Fruit fly (Drosophila melanogaster) whole organism: Measurements from ENCODE around the gene capu.
A peak's percentile ranks its signal among the peaks of the same experiment; 100 is the strongest.

Source experiments
- CG8478 ChIP-seq: fragments of >200 bp; optimal IDR thresholded peaks from 2 replicates; lab custom pipeline; 2018; ENCODE audit warnings: inconsistent platforms
- Dll ChIP-seq: fragments of >200 bp; optimal IDR thresholded peaks from 2 replicates; lab custom pipeline; 2017
- EcR ChIP-seq, 2 experiments: fragments of >200 bp; optimal IDR thresholded peaks; 2 replicates each; lab custom pipeline; 2017; ENCODE audit warnings: missing biosample characterization in 2 of 2, missing genetic modification characterization in 2 of 2, missing genetic modification reagents in 2 of 2
- pan ChIP-seq: fragments of >200 bp; optimal IDR thresholded peaks from 2 replicates; lab custom pipeline; 2017
- psq ChIP-seq: fragments of >200 bp; optimal IDR thresholded peaks from 2 replicates; lab custom pipeline; 2017
- usp ChIP-seq: fragments of >200 bp; optimal IDR thresholded peaks from 2 replicates; lab custom pipeline; 2017; ENCODE audit warnings: missing biosample characterization, missing genetic modification characterization, mixed read lengths

capu gene

DNA sequence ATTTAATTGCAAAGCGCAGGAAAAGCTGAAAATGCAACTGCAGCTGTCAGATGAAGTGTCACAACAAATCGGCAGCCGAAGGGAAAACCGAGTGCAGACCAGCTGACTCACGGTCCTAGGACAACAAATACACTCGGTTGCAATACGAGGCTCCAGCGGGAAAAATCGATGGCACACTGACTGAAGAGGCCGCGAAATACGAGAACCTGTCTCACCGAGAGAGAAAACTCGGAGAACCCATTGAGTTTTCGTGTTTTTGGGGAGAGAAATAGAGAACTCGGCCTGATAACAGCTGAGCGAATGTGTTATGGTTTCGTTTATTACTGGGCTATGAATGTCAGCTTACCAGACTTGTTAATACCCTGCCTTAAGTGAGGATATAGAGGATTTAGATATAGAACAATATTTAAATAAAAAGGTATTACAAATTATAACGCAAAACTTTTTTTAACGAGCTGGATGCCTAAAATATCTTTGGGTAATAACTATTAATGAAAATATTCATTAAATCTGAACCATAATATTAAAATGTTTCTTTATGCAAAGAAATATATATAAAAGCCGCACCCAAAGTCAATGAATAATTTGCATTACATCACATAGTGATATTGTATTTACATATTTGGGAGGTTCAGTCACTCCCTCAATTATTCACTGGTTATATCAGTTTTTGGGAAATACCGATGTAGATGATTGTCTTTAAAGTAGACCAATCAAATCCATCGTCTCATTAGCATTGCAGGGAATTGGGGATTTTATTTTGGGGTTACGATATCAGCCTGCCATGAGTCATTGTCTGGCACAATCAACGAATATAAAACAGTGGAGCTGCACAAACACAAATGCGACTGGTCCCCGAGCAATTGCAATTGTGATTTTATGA lies 6.5 kb downstream of the capu start:
- TF ChIP-seq pan (no peak), Dll (lab: Kevin White, UChicago) (no peak), usp (GFP tag; lab: Kevin White, UChicago) (no peak), CG8478 (no peak), psq (no peak), EcR (GFP tag; optimal IDR thresholded peaks at IDR 0.05; lab: Kevin White, UChicago) (no peak)

dm6 chr2L:3893331-3893730 lies 9.3 kb downstream of the capu start:
- no peak for TF ChIP-seq pan

DNA sequence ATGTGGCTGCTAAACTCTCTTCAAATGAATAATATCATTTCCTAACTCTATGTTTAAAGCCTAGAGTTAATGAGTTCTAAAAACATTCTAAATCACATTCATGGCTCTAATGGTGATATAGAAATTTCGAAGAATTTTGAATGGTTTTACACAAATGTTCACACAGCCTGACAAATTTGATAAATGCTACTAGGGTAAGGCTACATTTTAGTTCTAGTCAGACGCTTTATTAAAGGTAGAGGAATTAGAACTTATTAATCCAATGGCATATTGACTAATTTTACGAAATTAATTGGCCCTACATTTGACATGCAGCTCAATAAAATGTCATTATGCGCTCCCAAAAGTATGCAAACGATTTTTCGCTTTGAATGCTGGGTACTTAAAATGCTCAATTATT lies 12.8 kb downstream of the capu start:
- TF ChIP-seq CG8478: no peak
- TF ChIP-seq psq: no peak
- TF ChIP-seq EcR (GFP tag; optimal IDR thresholded peaks at IDR 0.05; lab: Kevin White, UChicago): no peak
- no peak for TF ChIP-seq usp (GFP tag; lab: Kevin White, UChicago)
- no peak for TF ChIP-seq Dll (lab: Kevin White, UChicago)
- no peak for TF ChIP-seq pan

DNA sequence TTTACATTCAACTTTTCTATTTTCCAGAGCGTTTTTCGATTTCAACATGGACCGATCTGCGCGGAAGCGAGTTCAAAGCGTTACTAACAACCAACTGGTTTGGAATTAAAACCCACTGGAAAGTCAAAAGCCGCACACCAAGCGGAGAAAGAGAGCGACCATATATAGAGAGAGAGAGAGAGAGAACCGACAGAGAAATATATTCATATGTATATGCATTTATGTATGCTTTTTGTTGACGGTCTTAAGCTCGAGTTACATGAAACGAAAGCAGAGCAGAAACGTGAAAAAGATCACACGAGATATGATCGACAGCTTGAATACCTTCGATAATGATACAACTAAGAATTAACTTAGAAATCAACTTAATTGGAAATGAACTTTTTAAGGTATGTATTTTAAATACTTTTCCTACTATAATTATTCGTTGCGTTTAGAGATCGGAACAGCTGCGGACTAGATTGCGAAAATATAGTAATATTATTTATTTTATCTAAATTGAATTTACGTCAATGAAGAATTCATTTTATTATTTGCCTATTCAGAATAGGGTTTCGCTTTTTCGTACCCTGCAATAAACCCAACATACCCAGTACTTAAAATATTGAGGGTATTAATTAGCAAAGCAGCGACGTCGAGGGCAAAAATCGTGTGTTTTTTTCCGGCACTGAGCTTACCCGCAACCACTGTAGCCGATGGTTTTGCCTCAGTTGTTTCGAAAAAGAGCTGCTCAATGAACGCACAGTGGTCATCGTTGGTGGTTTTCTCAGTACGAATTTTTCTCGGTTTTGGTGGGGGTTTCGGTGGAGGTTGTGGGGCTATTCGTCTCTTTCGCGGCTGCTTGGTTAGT lies 13.7 kb downstream of the capu start:
- TF ChIP-seq EcR (GFP tag; optimal IDR thresholded peaks at IDR 0.05; lab: Kevin White, UChicago): peak in 1 of 2 experiments; percentile 31
- peak; percentile 93 for TF ChIP-seq pan
- no peak for TF ChIP-seq usp (GFP tag; lab: Kevin White, UChicago)
- TF ChIP-seq psq: no peak
- TF ChIP-seq CG8478: no peak
- peak; percentile 36 for TF ChIP-seq Dll (lab: Kevin White, UChicago)

DNA sequence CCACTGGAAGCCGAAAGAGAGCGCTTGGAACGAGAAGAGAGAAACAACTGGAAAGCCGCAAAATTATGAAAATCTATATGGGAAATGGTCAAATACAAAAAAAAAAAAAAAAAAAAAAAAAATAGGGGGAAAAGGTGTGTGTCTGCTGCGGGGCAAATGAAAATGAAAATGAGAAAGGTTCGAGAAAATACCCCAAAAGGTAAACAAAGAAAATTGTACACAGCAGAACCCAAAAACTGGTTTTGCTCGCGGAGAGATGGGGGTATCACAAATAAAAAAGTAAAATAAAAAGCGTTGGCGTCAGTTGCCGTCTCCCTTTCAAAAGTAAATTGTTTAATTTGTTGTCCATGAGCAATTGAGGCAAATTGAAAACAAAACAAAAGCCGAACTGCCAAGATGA lies 14.5 kb downstream of the capu start:
- TF ChIP-seq CG8478: no peak
- TF ChIP-seq EcR (GFP tag; optimal IDR thresholded peaks at IDR 0.05; lab: Kevin White, UChicago): no peak
- TF ChIP-seq pan: no peak
- no peak for TF ChIP-seq Dll (lab: Kevin White, UChicago)
- no peak for TF ChIP-seq usp (GFP tag; lab: Kevin White, UChicago)
- no peak for TF ChIP-seq psq

- TF ChIP-seq EcR (GFP tag; optimal IDR thresholded peaks at IDR 0.05; lab: Kevin White, UChicago) (no peak), psq (no peak)
Observed at dm6 chr2L:3883939-3884338, 18.7 kb downstream of the capu start.

DNA sequence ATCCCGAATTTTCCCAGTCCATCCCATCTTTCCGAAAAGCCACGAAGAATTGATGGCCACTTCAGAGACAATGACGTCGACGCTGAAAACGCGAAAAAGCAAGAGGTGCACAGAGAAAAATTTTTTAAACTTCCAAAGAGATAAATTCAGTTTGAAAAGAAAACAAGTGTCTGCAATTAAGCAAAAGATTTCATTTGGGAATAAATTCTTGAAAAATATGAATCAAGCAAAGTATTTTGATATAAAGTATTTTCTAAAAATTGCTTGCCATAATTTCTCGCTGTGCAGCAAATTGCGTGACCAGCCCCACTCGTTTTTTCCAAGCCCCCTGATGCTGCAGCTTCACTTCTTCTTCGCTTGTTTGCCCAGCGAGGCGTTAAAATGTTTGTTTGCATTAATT lies 20.5 kb downstream of the capu start:
- TF ChIP-seq psq (no peak), CG8478 (no peak)

dm6 chr2L:3881164-3881563 lies 21.5 kb downstream of the capu start:
- TF ChIP-seq pan: no peak
- TF ChIP-seq EcR (GFP tag; optimal IDR thresholded peaks at IDR 0.05; lab: Kevin White, UChicago): no peak
- no peak for TF ChIP-seq usp (GFP tag; lab: Kevin White, UChicago)
- no peak for TF ChIP-seq CG8478
- TF ChIP-seq psq: no peak
- TF ChIP-seq Dll (lab: Kevin White, UChicago): no peak

- TF ChIP-seq usp (GFP tag; lab: Kevin White, UChicago): no peak
- no peak for TF ChIP-seq Dll (lab: Kevin White, UChicago)
- TF ChIP-seq pan: no peak
- TF ChIP-seq psq: no peak
- no peak for TF ChIP-seq CG8478
- TF ChIP-seq EcR (GFP tag; optimal IDR thresholded peaks at IDR 0.05; lab: Kevin White, UChicago): no peak
Observed at dm6 chr2L:3880048-3880447, 22.6 kb downstream of the capu start.

DNA sequence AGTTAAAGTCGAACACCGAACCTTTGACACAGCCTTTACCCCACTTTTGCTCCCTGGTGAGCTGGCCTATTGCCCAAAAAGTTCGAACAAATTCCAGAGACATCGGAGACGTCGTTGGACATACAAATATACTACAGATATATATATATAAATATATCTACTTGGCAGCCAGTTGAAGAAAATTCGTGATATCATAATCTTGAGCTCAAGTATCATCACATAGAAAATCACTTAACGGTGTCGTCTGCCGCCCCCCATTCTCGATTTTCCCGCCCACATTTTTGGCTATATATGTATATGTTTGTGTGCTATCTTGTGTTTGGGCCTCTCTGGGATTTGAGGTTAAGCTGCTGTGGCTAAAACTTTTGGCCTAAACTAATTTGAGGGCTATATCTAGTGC lies 25.6 kb downstream of the capu start:
- TF ChIP-seq usp (GFP tag; lab: Kevin White, UChicago) (no peak), pan (no peak), psq (no peak), Dll (lab: Kevin White, UChicago) (no peak), CG8478 (no peak), EcR (GFP tag; optimal IDR thresholded peaks at IDR 0.05; lab: Kevin White, UChicago) (no peak)

DNA sequence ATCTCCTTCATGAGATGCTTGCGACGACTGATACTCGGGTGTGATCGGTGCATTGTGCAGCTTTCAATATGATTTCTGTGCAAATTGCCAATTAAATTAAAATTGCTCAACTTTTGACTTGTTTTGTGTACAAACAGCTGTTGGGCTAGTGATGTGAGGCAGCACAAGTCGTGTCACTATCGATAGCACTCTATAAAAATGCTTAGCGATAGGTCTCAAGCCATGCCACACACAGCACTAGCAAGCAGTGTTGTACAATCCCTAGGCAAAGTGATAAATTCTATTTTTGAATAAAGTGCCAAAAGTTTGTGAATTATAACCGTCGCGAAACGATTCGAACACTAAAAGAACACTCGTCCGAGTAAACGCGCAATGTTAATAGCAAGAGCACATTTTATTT lies 30.4 kb downstream of the capu start, which contains the start of gene CG31957:
Gene CG31957 (minus strand): TSS at position 176 of the 400 bp plus-strand sequence.
- TF ChIP-seq Dll (lab: Kevin White, UChicago): no peak
- no peak for TF ChIP-seq psq
- TF ChIP-seq CG8478: no peak
- no peak for TF ChIP-seq usp (GFP tag; lab: Kevin White, UChicago)
- TF ChIP-seq EcR (GFP tag; optimal IDR thresholded peaks at IDR 0.05; lab: Kevin White, UChicago): no peak
- TF ChIP-seq pan: no peak

dm6 chr2L:3867474-3868082 lies 35.1 kb downstream of the capu start, which contains the start of gene Cep97:
Gene Cep97, plus strand, starts transcription at chr2L:3867697.
- TF ChIP-seq Dll (lab: Kevin White, UChicago) (no peak), EcR (GFP tag; optimal IDR thresholded peaks at IDR 0.05; lab: Kevin White, UChicago) (no peak), pan (no peak), usp (GFP tag; lab: Kevin White, UChicago) (no peak), psq (no peak), CG8478 (no peak)
